Worm (Caenorhabditis elegans) whole organism, young adult: ENCODE measurements around the gene ptr-25.

ENCODE experiments used
- K12H6.12 ChIP-seq: fragments of 200-800 bp; sonication (Bioruptor generic); optimal IDR thresholded peaks from 2 replicates; lab custom pipeline; 2018; ENCODE audit warnings: mild to moderate bottlenecking, missing genetic modification characterization, missing compliant biosample characterization
- Y56A3A.18 ChIP-seq: fragments of 200-800 bp; sonication (Bioruptor generic); IDR thresholded peaks from 2 replicates; pipeline ENCODE4 v1.3.6; 2022; ENCODE audit warnings: missing genetic modification reagents, missing genetic modification characterization, missing compliant biosample characterization
- ama-1 ChIP-seq, 3 experiments: fragments of 150-350 bp in 1 of 3; sonication (generic microtip) in 2 of 3; optimal IDR thresholded peaks; 2 replicates each; lab custom pipeline; 2014 to 2018; ENCODE audit warnings: missing biosample characterization in 2 of 3, missing genetic modification characterization in 2 of 3, missing genetic modification reagents in 2 of 3
- dox-1 ChIP-seq: fragments of 200-800 bp; sonication (Bioruptor generic); IDR thresholded peaks from 2 replicates; pipeline ENCODE4 v1.3.6; 2022; ENCODE audit warnings: missing genetic modification reagents, missing genetic modification characterization, missing compliant biosample characterization
- lsl-1 ChIP-seq: fragments of 200-800 bp; sonication (Bioruptor generic); optimal IDR thresholded peaks from 2 replicates; lab custom pipeline; 2018; ENCODE audit warnings: mild to moderate bottlenecking, missing genetic modification characterization, moderate library complexity, missing compliant biosample characterization
- nfyb-1 ChIP-seq: fragments of 200-800 bp; sonication (Bioruptor generic); IDR thresholded peaks from 2 replicates; pipeline ENCODE4 v1.3.6; 2022; ENCODE audit warnings: missing genetic modification reagents, missing genetic modification characterization, missing compliant biosample characterization
- nhr-90 ChIP-seq: sonication (generic microtip); optimal IDR thresholded peaks from 2 replicates; lab custom pipeline; 2016; ENCODE audit warnings: missing genotype, mild to moderate bottlenecking, missing genetic modification characterization, missing compliant biosample characterization
- pha-4 ChIP-seq: fragments of 150-350 bp; sonication (generic microtip); optimal IDR thresholded peaks from 2 replicates; lab custom pipeline; 2014; ENCODE audit warnings: missing biosample characterization, missing genetic modification reagents, missing genetic modification characterization
- sea-2 ChIP-seq: fragments of 200-800 bp; sonication (Bioruptor generic); IDR thresholded peaks from 2 replicates; pipeline ENCODE4 v1.3.6; 2022; ENCODE audit warnings: missing genetic modification characterization, missing compliant biosample characterization

DNA sequence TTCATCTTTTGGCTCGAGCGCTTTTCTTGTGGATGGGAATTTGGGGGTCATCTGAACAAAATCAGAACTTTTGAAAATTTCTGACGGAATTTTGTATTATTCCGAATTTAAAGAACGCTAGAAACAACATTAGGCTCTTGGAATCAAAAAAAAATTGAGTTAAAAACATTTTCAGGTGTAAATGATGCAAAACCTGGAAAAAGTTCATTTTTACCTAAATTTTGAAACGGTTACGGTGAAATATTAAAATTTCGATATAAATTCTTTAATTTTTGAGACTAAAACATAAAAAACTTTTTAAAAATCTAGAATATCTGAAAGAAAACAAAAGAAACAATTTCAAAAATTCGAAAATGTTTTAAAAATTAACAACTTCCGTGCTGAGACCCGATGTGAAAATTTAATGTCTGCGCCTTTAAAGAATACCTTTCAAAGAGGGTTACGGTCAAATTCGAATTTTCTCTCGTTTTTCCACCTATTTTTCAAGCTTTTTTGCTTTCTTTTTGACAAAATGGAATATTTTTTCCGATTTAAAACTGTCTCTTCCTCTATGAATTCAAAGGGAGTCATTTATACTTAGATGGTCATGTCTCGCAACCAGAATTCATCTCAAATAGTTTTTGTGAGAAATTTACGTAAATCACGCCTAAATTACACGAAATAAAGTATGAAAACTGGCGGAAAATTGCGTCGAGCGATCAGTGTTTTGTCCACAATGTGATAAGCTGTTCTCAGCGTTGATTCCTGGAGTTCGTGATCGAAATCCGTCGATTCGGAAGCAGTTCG lies 45.4 kb upstream of the ptr-25 start, which contains the start of the genes H04D03.2 and ecps-2:
- no peak for TF ChIP-seq Y56A3A.18
- no peak for TF ChIP-seq dox-1 (GFP tag; lab: Robert Waterston, UW)
- no peak for TF ChIP-seq sea-2 (GFP tag; lab: Robert Waterston, UW)
- no peak for TF ChIP-seq pha-4
- no peak for TF ChIP-seq ama-1 (optimal IDR thresholded peaks at IDR 0.05; lab: Kevin White, UChicago)
- no peak for TF ChIP-seq ama-1 (GFP tag; optimal IDR thresholded peaks at IDR 0.05; lab: Kevin White, UChicago)
- TF ChIP-seq lsl-1 (GFP tag; lab: Kevin White, UChicago): peak; percentile 82
- no peak for TF ChIP-seq nfyb-1
- TF ChIP-seq K12H6.12: no peak
- no peak for TF ChIP-seq nhr-90 (tag; lab: Kevin White, UChicago)
